Fruit fly (Drosophila melanogaster) whole organism, prepupa: Measurements from ENCODE around the gene PolH.
A peak's percentile ranks its signal among the peaks of the same experiment; 100 is the strongest.

Source experiments
- Blimp-1 ChIP-seq: fragments of 200-800 bp; sonication (Bioruptor generic); optimal IDR thresholded peaks from 3 replicates; lab custom pipeline; 2017; ENCODE audit warnings: missing biosample characterization, missing genetic modification characterization, mild to moderate bottlenecking, moderate library complexity, missing genetic modification reagents
- CG10631 ChIP-seq: fragments of 200-800 bp; sonication (Bioruptor generic); optimal IDR thresholded peaks from 2 replicates; lab custom pipeline; 2016; ENCODE audit warnings: missing biosample characterization, missing genetic modification characterization
- CG11294 ChIP-seq: fragments of 200-800 bp; sonication (Bioruptor generic); IDR thresholded peaks from 2 replicates; pipeline ENCODE4 v1.3.6; 2022; ENCODE audit warnings: missing biosample characterization, missing genetic modification characterization
- CG11762 ChIP-seq: fragments of 200-800 bp; sonication (Bioruptor generic); optimal IDR thresholded peaks from 3 replicates; lab custom pipeline; 2016; ENCODE audit warnings: missing biosample characterization, missing genetic modification characterization; ENCODE audit not compliant: insufficient read depth
- CG11902 ChIP-seq: fragments of 200-800 bp; sonication (Bioruptor generic); optimal IDR thresholded peaks from 3 replicates; lab custom pipeline; 2016; ENCODE audit warnings: missing biosample characterization, missing genetic modification characterization
- CG15336 ChIP-seq: fragments of 200-800 bp; sonication (Bioruptor generic); IDR thresholded peaks from 2 replicates; pipeline ENCODE4 v1.3.6; 2022; ENCODE audit warnings: missing biosample characterization, missing genetic modification characterization
- CG1621 ChIP-seq: fragments of 200-800 bp; sonication (Bioruptor generic); optimal IDR thresholded peaks from 3 replicates; lab custom pipeline; 2018; ENCODE audit warnings: missing biosample characterization, mild to moderate bottlenecking, missing genetic modification characterization
- CG16779 ChIP-seq: fragments of 200-800 bp; sonication (Bioruptor generic); optimal IDR thresholded peaks from 3 replicates; lab custom pipeline; 2017; ENCODE audit warnings: missing biosample characterization, mild to moderate bottlenecking, missing genetic modification characterization
- CG3032 ChIP-seq: fragments of 200-800 bp; optimal IDR thresholded peaks from 2 replicates; lab custom pipeline; 2019; ENCODE audit warnings: missing biosample characterization, mild to moderate bottlenecking, missing genetic modification characterization, moderate library complexity
- CG31627 ChIP-seq: fragments of 200-800 bp; sonication (Bioruptor generic); optimal IDR thresholded peaks from 3 replicates; lab custom pipeline; 2016; ENCODE audit warnings: missing biosample characterization, missing genetic modification characterization
- CG32006 ChIP-seq: fragments of 200-800 bp; sonication (Bioruptor generic); optimal IDR thresholded peaks from 3 replicates; lab custom pipeline; 2017; ENCODE audit warnings: missing biosample characterization, mild to moderate bottlenecking, missing genetic modification characterization
- CG34406 ChIP-seq: fragments of 200-800 bp; sonication (Bioruptor generic); optimal IDR thresholded peaks from 3 replicates; lab custom pipeline; 2016; ENCODE audit warnings: missing biosample characterization, missing genetic modification characterization
- CG3919 ChIP-seq: fragments of 200-800 bp; sonication (Bioruptor generic); optimal IDR thresholded peaks from 3 replicates; lab custom pipeline; 2016; ENCODE audit warnings: missing biosample characterization, missing genetic modification characterization
- CG6163 ChIP-seq: fragments of 200-800 bp; sonication (Bioruptor generic); IDR thresholded peaks from 3 replicates; pipeline ENCODE4 v1.3.6; 2022; ENCODE audit warnings: missing biosample characterization, missing genetic modification characterization
- CG6276 ChIP-seq: fragments of 200-800 bp; sonication (Bioruptor generic); optimal IDR thresholded peaks from 2 replicates; lab custom pipeline; 2017; ENCODE audit warnings: missing biosample characterization, mild to moderate bottlenecking, missing genetic modification characterization
- CG6792 ChIP-seq: fragments of 200-800 bp; sonication (Bioruptor generic); optimal IDR thresholded peaks from 3 replicates; lab custom pipeline; 2016; ENCODE audit warnings: missing biosample characterization, missing genetic modification characterization
- CG6854 ChIP-seq: fragments of 200-800 bp; sonication (Bioruptor generic); optimal IDR thresholded peaks from 2 replicates; lab custom pipeline; 2017; ENCODE audit warnings: missing biosample characterization, mild to moderate bottlenecking, missing genetic modification characterization
- CG7368 ChIP-seq: fragments of 200-800 bp; sonication (Bioruptor generic); optimal IDR thresholded peaks from 3 replicates; lab custom pipeline; 2016; ENCODE audit warnings: missing biosample characterization, missing genetic modification characterization
- CG8119 ChIP-seq: fragments of 200-800 bp; sonication (Bioruptor generic); IDR thresholded peaks from 3 replicates; pipeline ENCODE4 v1.3.6; 2022; ENCODE audit warnings: missing biosample characterization, missing genetic modification characterization
- CG8632 ChIP-seq: fragments of 200-800 bp; sonication (Bioruptor generic); optimal IDR thresholded peaks from 3 replicates; lab custom pipeline; 2016; ENCODE audit warnings: missing biosample characterization, missing genetic modification characterization
- CG9139 ChIP-seq: fragments of 200-800 bp; sonication (Bioruptor generic); optimal IDR thresholded peaks from 3 replicates; lab custom pipeline; 2017; ENCODE audit warnings: missing biosample characterization, mild to moderate bottlenecking, missing genetic modification characterization
- Eip75B ChIP-seq: fragments of 200-800 bp; sonication (Bioruptor generic); optimal IDR thresholded peaks from 3 replicates; lab custom pipeline; 2016; ENCODE audit warnings: missing biosample characterization, missing genetic modification characterization
- Eip78C ChIP-seq: fragments of 200-800 bp; sonication (Bioruptor generic); peaks from one replicate; lab custom pipeline; 2016; ENCODE audit warnings: missing biosample characterization, missing genetic modification characterization
- Eip93F ChIP-seq: fragments of 200-800 bp; sonication (Bioruptor generic); optimal IDR thresholded peaks from 2 replicates; lab custom pipeline; 2016; ENCODE audit warnings: missing biosample characterization, mild to moderate bottlenecking, missing genetic modification characterization
- Ets21C ChIP-seq: fragments of 200-800 bp; sonication (Bioruptor generic); optimal IDR thresholded peaks from 3 replicates; lab custom pipeline; 2016; ENCODE audit warnings: missing biosample characterization, missing genetic modification characterization
- Gug ChIP-seq: fragments of 200-800 bp; sonication (Bioruptor generic); IDR thresholded peaks from 2 replicates; pipeline ENCODE4 v1.3.6; 2022; ENCODE audit warnings: missing biosample characterization, missing genetic modification characterization
- Hr38 ChIP-seq: sonication (Bioruptor generic); optimal IDR thresholded peaks from 2 replicates; lab custom pipeline; 2016; ENCODE audit warnings: missing biosample characterization, missing genetic modification characterization
- Hr39 ChIP-seq: fragments of 200-800 bp; sonication (Bioruptor generic); optimal IDR thresholded peaks from 2 replicates; lab custom pipeline; 2016; ENCODE audit warnings: missing biosample characterization, missing genetic modification characterization
- Hr4 ChIP-seq: fragments of 200-800 bp; sonication (Bioruptor generic); optimal IDR thresholded peaks from 3 replicates; lab custom pipeline; 2016; ENCODE audit warnings: missing biosample characterization, missing genetic modification characterization
- Lpt ChIP-seq: fragments of 200-800 bp; sonication (Bioruptor generic); optimal IDR thresholded peaks from 3 replicates; lab custom pipeline; 2016; ENCODE audit warnings: missing biosample characterization, missing genetic modification characterization
- OdsH ChIP-seq: fragments of 200-800 bp; sonication (Bioruptor generic); optimal IDR thresholded peaks from 3 replicates; lab custom pipeline; 2016; ENCODE audit warnings: missing biosample characterization, missing genetic modification characterization
- Smox ChIP-seq: fragments of 200-800 bp; sonication (Bioruptor generic); optimal IDR thresholded peaks from 3 replicates; lab custom pipeline; 2016; ENCODE audit warnings: missing biosample characterization, missing genetic modification characterization
- Sox14 ChIP-seq: fragments of 200-800 bp; sonication (Bioruptor generic); optimal IDR thresholded peaks from 3 replicates; lab custom pipeline; 2016; ENCODE audit warnings: missing biosample characterization, missing genetic modification characterization
- Sox15 ChIP-seq: fragments of 200-800 bp; sonication (Bioruptor generic); optimal IDR thresholded peaks from 3 replicates; lab custom pipeline; 2016; ENCODE audit warnings: missing biosample characterization, missing genetic modification characterization
- achi ChIP-seq: fragments of 200-800 bp; sonication (Bioruptor generic); optimal IDR thresholded peaks from 3 replicates; lab custom pipeline; 2016; ENCODE audit warnings: missing biosample characterization, missing genetic modification characterization
- acj6 ChIP-seq: fragments of 200-800 bp; sonication (Bioruptor generic); optimal IDR thresholded peaks from 3 replicates; lab custom pipeline; 2016; ENCODE audit warnings: missing biosample characterization, missing genetic modification characterization
- cyc ChIP-seq: fragments of 200-800 bp; sonication (Bioruptor generic); optimal IDR thresholded peaks from 3 replicates; lab custom pipeline; 2016; ENCODE audit warnings: missing biosample characterization, missing genetic modification characterization
- dac ChIP-seq: fragments of 200-800 bp; sonication (Bioruptor generic); optimal IDR thresholded peaks from 2 replicates; lab custom pipeline; 2017; ENCODE audit warnings: missing biosample characterization, mild to moderate bottlenecking, missing genetic modification characterization
- dsx ChIP-seq: fragments of 200-800 bp; optimal IDR thresholded peaks from 3 replicates; lab custom pipeline; 2019; ENCODE audit warnings: missing biosample characterization, mild to moderate bottlenecking, missing genetic modification characterization, moderate library complexity; ENCODE audit not compliant: poor library complexity, severe bottlenecking
- eg ChIP-seq: fragments of 200-800 bp; sonication (Bioruptor generic); IDR thresholded peaks from 3 replicates; pipeline ENCODE4 v1.3.6; 2022; ENCODE audit warnings: missing biosample characterization, missing genetic modification characterization
- esn ChIP-seq: fragments of 200-800 bp; sonication (Bioruptor generic); optimal IDR thresholded peaks from 2 replicates; lab custom pipeline; 2016; ENCODE audit warnings: missing biosample characterization, mild to moderate bottlenecking, missing genetic modification characterization, moderate library complexity
- fd59A ChIP-seq: fragments of 200-800 bp; sonication (Bioruptor generic); optimal IDR thresholded peaks from 2 replicates; lab custom pipeline; 2017; ENCODE audit warnings: missing biosample characterization, mild to moderate bottlenecking, missing genetic modification characterization, missing genetic modification reagents
- fd85E ChIP-seq: fragments of 200-800 bp; sonication (Bioruptor generic); optimal IDR thresholded peaks from 3 replicates; lab custom pipeline; 2016; ENCODE audit warnings: missing biosample characterization, missing genetic modification characterization
- lz ChIP-seq: fragments of 200-800 bp; sonication (Bioruptor generic); optimal IDR thresholded peaks from 3 replicates; lab custom pipeline; 2016; ENCODE audit warnings: missing biosample characterization, missing genetic modification characterization
- net ChIP-seq: fragments of 200-800 bp; sonication (Bioruptor generic); optimal IDR thresholded peaks from 3 replicates; lab custom pipeline; 2016; ENCODE audit warnings: missing biosample characterization, missing genetic modification characterization
- pdm3 ChIP-seq: fragments of 200-800 bp; sonication (Bioruptor generic); optimal IDR thresholded peaks from 3 replicates; lab custom pipeline; 2016; ENCODE audit warnings: missing biosample characterization, missing genetic modification characterization
- salr ChIP-seq, 2 experiments: fragments of 200-800 bp; sonication (Bioruptor generic); optimal IDR thresholded peaks; 3 replicates each; lab custom pipeline; 2016 to 2018; ENCODE audit warnings: missing biosample characterization in 2 of 2, missing genetic modification characterization in 2 of 2, mild to moderate bottlenecking in 1 of 2
- spab ChIP-seq: fragments of 200-800 bp; sonication (Bioruptor generic); optimal IDR thresholded peaks from 2 replicates; lab custom pipeline; 2017; ENCODE audit warnings: missing biosample characterization, mild to moderate bottlenecking, missing genetic modification characterization, missing genetic modification reagents
- svp ChIP-seq: fragments of 200-800 bp; sonication (Bioruptor generic); peaks from one replicate; lab custom pipeline; 2016; ENCODE audit warnings: missing biosample characterization, missing genetic modification characterization
- topi ChIP-seq: fragments of 200-800 bp; sonication (Bioruptor generic); optimal IDR thresholded peaks from 3 replicates; lab custom pipeline; 2016; ENCODE audit warnings: missing biosample characterization, missing genetic modification characterization
- vri ChIP-seq: fragments of 200-800 bp; sonication (Bioruptor generic); optimal IDR thresholded peaks from 3 replicates; lab custom pipeline; 2016; ENCODE audit warnings: missing biosample characterization, mild to moderate bottlenecking, missing genetic modification characterization

PolH gene

DNA sequence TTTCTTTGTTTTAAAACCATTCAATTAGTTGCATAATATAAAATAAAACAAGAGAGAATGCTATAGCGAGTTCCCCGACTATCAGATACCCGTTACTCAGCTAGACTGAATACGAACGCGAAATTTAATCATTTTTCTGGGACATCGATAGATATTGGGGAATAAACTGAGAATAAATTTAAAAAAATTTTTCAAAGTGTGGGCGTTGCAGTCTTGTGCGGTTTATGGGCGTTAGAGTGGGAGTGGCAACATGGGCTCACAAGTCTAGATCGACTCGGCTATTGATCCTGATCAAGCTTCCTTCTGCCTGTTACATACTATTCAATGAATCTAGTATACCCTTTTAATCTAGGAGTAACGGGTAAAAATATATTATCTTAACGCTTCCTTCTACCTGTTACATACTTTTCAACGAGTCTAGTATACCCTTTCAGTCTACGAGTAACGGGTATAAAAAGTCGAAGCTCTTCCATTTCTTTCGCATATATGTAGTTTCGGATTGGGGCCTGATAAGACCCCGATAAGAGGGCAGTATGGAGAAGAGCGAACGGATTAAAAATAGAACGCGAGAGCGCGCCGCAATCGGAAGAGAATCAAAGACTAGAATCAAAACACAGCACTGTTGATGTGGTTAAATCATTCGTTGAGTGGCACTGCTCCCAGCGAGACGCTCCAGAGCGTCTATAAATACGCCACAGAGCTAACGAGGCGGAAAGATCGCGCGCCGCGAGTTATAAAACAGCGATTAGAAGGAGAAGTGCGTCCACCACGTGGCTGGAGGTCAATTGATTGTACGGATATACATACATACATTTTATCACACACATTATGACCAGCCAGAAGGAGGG lies 13.1 kb upstream of the PolH start, which contains the start of gene CG7458:
Gene CG7458, plus strand, starts transcription at position 637 of the 848 bp plus-strand sequence.
- TF ChIP-seq CG15336 (GFP tag; lab: Robert Waterston, UW) (no peak), Blimp-1 (GFP tag; lab: Kevin White, UChicago) (no peak), spab (GFP tag; lab: Kevin White, UChicago) (peak; percentile 23), CG11294 (GFP tag; lab: Robert Waterston, UW) (no peak), CG1621 (tag; lab: Kevin White, UChicago) (no peak), topi (peak; percentile 3), Hr4 (peak; percentile 56), CG11902 (no peak), CG10631 (GFP tag; lab: Kevin White, UChicago) (peak; percentile 8), pdm3 (GFP tag; lab: Kevin White, UChicago) (peak; percentile 45), CG9139 (no peak), CG31627 (GFP tag; lab: Kevin White, UChicago) (no peak), CG6276 (GFP tag; lab: Kevin White, UChicago) (peak; percentile 53), Lpt (GFP tag; lab: Kevin White, UChicago) (no peak), svp (GFP tag; lab: Kevin White, UChicago) (peak; percentile 29), fd59A (no peak), Gug (GFP tag; lab: Robert Waterston, UW) (0 out of 2 replicates have a peak, but pooled peaks have one; percentile 33), Hr39 (GFP tag; lab: Kevin White, UChicago) (peak; percentile 21), vri (GFP tag; lab: Kevin White, UChicago) (peak; percentile 83), Eip78C (GFP tag; lab: Kevin White, UChicago) (peak; percentile 88), acj6 (GFP tag; lab: Kevin White, UChicago) (peak; percentile 9), Sox14 (GFP tag; lab: Kevin White, UChicago) (no peak), cyc (GFP tag; lab: Kevin White, UChicago) (peak; percentile 12), lz (GFP tag; lab: Kevin White, UChicago) (no peak), CG16779 (tag; lab: Kevin White, UChicago) (no peak), OdsH (GFP tag; lab: Kevin White, UChicago) (peak; percentile 50), eg (GFP tag; lab: Robert Waterston, UW) (peak; percentile 53; the same call in 1 of the 3 replicates), CG34406 (GFP tag; lab: Kevin White, UChicago) (no peak), CG8119 (0 out of 3 replicates have a peak, but pooled peaks have one; percentile 31), Hr38 (GFP tag; lab: Kevin White, UChicago) (no peak), CG6854 (GFP tag; lab: Kevin White, UChicago) (no peak), CG7368 (GFP tag; lab: Kevin White, UChicago) (no peak), CG8632 (no peak), net (GFP tag; lab: Kevin White, UChicago) (peak; percentile 20), dac (no peak), CG32006 (GFP tag; lab: Kevin White, UChicago) (peak; percentile 66), Eip75B (GFP tag; lab: Kevin White, UChicago) (peak; percentile 33), esn (peak; percentile 23), CG3032 (no peak), fd85E (no peak), Eip93F (GFP tag; lab: Kevin White, UChicago) (no peak), Smox (GFP tag; lab: Kevin White, UChicago) (peak; percentile 2), CG6792 (GFP tag; lab: Kevin White, UChicago) (no peak), CG6163 (GFP tag; lab: Robert Waterston, UW) (no peak), Sox15 (peak; percentile 2), Ets21C (GFP tag; lab: Kevin White, UChicago) (no peak), CG11762 (GFP tag; lab: Kevin White, UChicago) (no peak), CG3919 (GFP tag; lab: Kevin White, UChicago) (no peak), achi (GFP tag; lab: Kevin White, UChicago) (peak; percentile 9), salr (GFP tag; optimal IDR thresholded peaks at IDR 0.05; lab: Kevin White, UChicago) (no peak), dsx (GFP tag; lab: Kevin White, UChicago) (no peak)
